Worm (Caenorhabditis elegans): ENCODE data around the gene C13F10.8.

The C13F10.8 gene

ce11 chrV:7220973-7221519, at the start of gene C13F10.8, which contains the start of the genes C13F10.6 and kxd-1:
TSS of gene C13F10.8 (minus strand) at chrV:7221023.
TSS of gene C13F10.6 (minus strand) at chrV:7221039.
TSS of gene kxd-1 (plus strand) at chrV:7221469.
- TF ChIP-seq him-1 (tag; optimal IDR thresholded peaks at IDR 0.05): no peak
- TF ChIP-seq dao-5 (tag; optimal IDR thresholded peaks at IDR 0.05): no peak
- no peak for TF ChIP-seq W03F9.2 (tag; optimal IDR thresholded peaks at IDR 0.05)

- TF ChIP-seq W03F9.2 (tag; optimal IDR thresholded peaks at IDR 0.05) (no peak), him-1 (tag; optimal IDR thresholded peaks at IDR 0.05) (no peak), dao-5 (tag; optimal IDR thresholded peaks at IDR 0.05) (no peak)
Measured at ce11 chrV:7269399-7269798, 48.6 kb upstream of the C13F10.8 start, which contains the start of gene C13A2.6. TSS of gene C13A2.6 (plus strand) at chrV:7269699.

- TF ChIP-seq dao-5 (tag; optimal IDR thresholded peaks at IDR 0.05) (no peak), him-1 (tag; optimal IDR thresholded peaks at IDR 0.05) (no peak), W03F9.2 (tag; optimal IDR thresholded peaks at IDR 0.05) (no peak)
Measured at ce11 chrV:7266021-7266420, 45.2 kb upstream of the C13F10.8 start, which contains the start of gene C13A2.7. TSS of gene C13A2.7 (plus strand) at chrV:7266321.

ce11 chrV:7264042-7264441, 43.2 kb upstream of the C13F10.8 start, which contains the start of gene C13A2.9:
TSS of gene C13A2.9 (minus strand) at chrV:7264142.
- TF ChIP-seq him-1 (tag; optimal IDR thresholded peaks at IDR 0.05): no peak

- no peak for TF ChIP-seq W03F9.2 (tag; optimal IDR thresholded peaks at IDR 0.05)
- TF ChIP-seq him-1 (tag; optimal IDR thresholded peaks at IDR 0.05): no peak
- no peak for TF ChIP-seq dao-5 (tag; optimal IDR thresholded peaks at IDR 0.05)
Measured at ce11 chrV:7258965-7259364, 38.1 kb upstream of the C13F10.8 start, which contains the start of gene C13A2.12. TSS of gene C13A2.12 (plus strand) at chrV:7259265.

ce11 chrV:7255095-7255494, 34.3 kb upstream of the C13F10.8 start, which contains the start of gene C05C8.8:
TSS of gene C05C8.8 (minus strand) at chrV:7255195.
- TF ChIP-seq him-1 (tag; optimal IDR thresholded peaks at IDR 0.05) (no peak), W03F9.2 (tag; optimal IDR thresholded peaks at IDR 0.05) (no peak), dao-5 (tag; optimal IDR thresholded peaks at IDR 0.05) (no peak)

- TF ChIP-seq W03F9.2 (tag; optimal IDR thresholded peaks at IDR 0.05) (no peak), dao-5 (tag; optimal IDR thresholded peaks at IDR 0.05) (no peak), him-1 (tag; optimal IDR thresholded peaks at IDR 0.05) (no peak)
Measured at ce11 chrV:7248227-7248953, 27.6 kb upstream of the C13F10.8 start.

- TF ChIP-seq him-1 (tag; optimal IDR thresholded peaks at IDR 0.05): no peak
- TF ChIP-seq dao-5 (tag; optimal IDR thresholded peaks at IDR 0.05): no peak
- TF ChIP-seq W03F9.2 (tag; optimal IDR thresholded peaks at IDR 0.05): no peak
Measured at ce11 chrV:7246951-7247350, 26.1 kb upstream of the C13F10.8 start, which contains the start of gene C05C8.7. TSS of gene C05C8.7 (minus strand) at chrV:7247050.

ce11 chrV:7239471-7239870, 18.6 kb upstream of the C13F10.8 start, which contains the start of gene C05C8.1:
TSS of gene C05C8.1 (plus strand) at chrV:7239771.
- TF ChIP-seq him-1 (tag; optimal IDR thresholded peaks at IDR 0.05): no peak
- no peak for TF ChIP-seq dao-5 (tag; optimal IDR thresholded peaks at IDR 0.05)
- no peak for TF ChIP-seq W03F9.2 (tag; optimal IDR thresholded peaks at IDR 0.05)

ce11 chrV:7237133-7237532, 16.3 kb upstream of the C13F10.8 start, which contains the start of gene hyls-1:
TSS of gene hyls-1 (plus strand) at chrV:7237381.
- TF ChIP-seq dao-5 (tag; optimal IDR thresholded peaks at IDR 0.05) (no peak), W03F9.2 (tag; optimal IDR thresholded peaks at IDR 0.05) (peak; percentile 88)

- TF ChIP-seq dao-5 (tag; optimal IDR thresholded peaks at IDR 0.05) (no peak), W03F9.2 (tag; optimal IDR thresholded peaks at IDR 0.05) (no peak), him-1 (tag; optimal IDR thresholded peaks at IDR 0.05) (no peak)
Measured at ce11 chrV:7237094-7237132, 16.1 kb upstream of the C13F10.8 start, which contains the start of gene hpo-9. TSS of gene hpo-9 (minus strand) at chrV:7237130.

- no peak for TF ChIP-seq dao-5 (tag; optimal IDR thresholded peaks at IDR 0.05)
- no peak for TF ChIP-seq him-1 (tag; optimal IDR thresholded peaks at IDR 0.05)
- TF ChIP-seq W03F9.2 (tag; optimal IDR thresholded peaks at IDR 0.05): no peak
Measured at ce11 chrV:7236694-7237093, 15.9 kb upstream of the C13F10.8 start.

ce11 chrV:7234726-7235125, 13.9 kb upstream of the C13F10.8 start, which contains the start of gene C05C8.5:
TSS of gene C05C8.5 (minus strand) at chrV:7234826.
- TF ChIP-seq W03F9.2 (tag; optimal IDR thresholded peaks at IDR 0.05) (no peak), him-1 (tag; optimal IDR thresholded peaks at IDR 0.05) (no peak), dao-5 (tag; optimal IDR thresholded peaks at IDR 0.05) (no peak)

- no peak for TF ChIP-seq him-1 (tag; optimal IDR thresholded peaks at IDR 0.05)
- TF ChIP-seq dao-5 (tag; optimal IDR thresholded peaks at IDR 0.05): no peak
- TF ChIP-seq W03F9.2 (tag; optimal IDR thresholded peaks at IDR 0.05): no peak
Measured at ce11 chrV:7231524-7231923, 10.7 kb upstream of the C13F10.8 start.

- TF ChIP-seq W03F9.2 (tag; optimal IDR thresholded peaks at IDR 0.05): peak; percentile 33
- no peak for TF ChIP-seq dao-5 (tag; optimal IDR thresholded peaks at IDR 0.05)
- no peak for TF ChIP-seq him-1 (tag; optimal IDR thresholded peaks at IDR 0.05)
Measured at ce11 chrV:7230847-7231246, 10.0 kb upstream of the C13F10.8 start, which contains the start of the genes gei-6 and krr-1. TSS of gene gei-6 (minus strand) at chrV:7230848. TSS of gene krr-1 (plus strand) at chrV:7231190.

Measured in whole organism, L4/young adult.